Worm (Caenorhabditis elegans) whole organism, late embryonic: Measurements from ENCODE around the gene C56C10.4.

Source experiments
- F13H6.1 ChIP-seq: sonication (generic microtip); optimal IDR thresholded peaks from 2 replicates; lab custom pipeline; 2016; ENCODE audit warnings: missing genetic modification characterization, missing compliant biosample characterization
- T23F11.4 ChIP-seq: fragments of 200-800 bp; sonication (Bioruptor generic); optimal IDR thresholded peaks from 2 replicates; lab custom pipeline; 2018; ENCODE audit warnings: mild to moderate bottlenecking, missing genetic modification characterization, missing compliant biosample characterization
- ama-1 ChIP-seq: fragments of 150-350 bp; optimal IDR thresholded peaks from 2 replicates; lab custom pipeline; 2014
- ceh-45 ChIP-seq: fragments of 200-800 bp; sonication (Bioruptor generic); IDR thresholded peaks from 2 replicates; pipeline ENCODE4 v1.3.6; 2022; ENCODE audit warnings: missing genetic modification reagents, missing genetic modification characterization, missing compliant biosample characterization
- hlh-8 ChIP-seq: sonication (generic microtip); optimal IDR thresholded peaks from 2 replicates; lab custom pipeline; 2016; ENCODE audit warnings: missing genotype, missing genetic modification characterization, missing compliant biosample characterization
- pag-3 ChIP-seq: sonication (generic microtip); optimal IDR thresholded peaks from 2 replicates; lab custom pipeline; 2016; ENCODE audit warnings: missing compliant biosample characterization, missing genetic modification characterization, borderline replicate concordance
- ttx-3 ChIP-seq: sonication (generic microtip); optimal IDR thresholded peaks from 2 replicates; lab custom pipeline; 2016; ENCODE audit warnings: missing genetic modification reagents, missing genetic modification characterization, missing compliant biosample characterization

ce11 chrII:6616770-6617169 lies 33.9 kb downstream of the C56C10.4 start, which contains the start of gene klf-3:
- TF ChIP-seq ama-1 (lab: Kevin White, UChicago) (no peak), F13H6.1 (tag; lab: Kevin White, UChicago) (no peak), hlh-8 (tag; lab: Kevin White, UChicago) (no peak), T23F11.4 (GFP tag; lab: Kevin White, UChicago) (no peak), pag-3 (tag; lab: Kevin White, UChicago) (no peak), ceh-45 (GFP tag; lab: Robert Waterston, UW) (no peak), ttx-3 (tag; lab: Kevin White, UChicago) (no peak)
